Fruit fly (Drosophila melanogaster): ENCODE data around the gene Smg6.

Smg6 gene

DNA sequence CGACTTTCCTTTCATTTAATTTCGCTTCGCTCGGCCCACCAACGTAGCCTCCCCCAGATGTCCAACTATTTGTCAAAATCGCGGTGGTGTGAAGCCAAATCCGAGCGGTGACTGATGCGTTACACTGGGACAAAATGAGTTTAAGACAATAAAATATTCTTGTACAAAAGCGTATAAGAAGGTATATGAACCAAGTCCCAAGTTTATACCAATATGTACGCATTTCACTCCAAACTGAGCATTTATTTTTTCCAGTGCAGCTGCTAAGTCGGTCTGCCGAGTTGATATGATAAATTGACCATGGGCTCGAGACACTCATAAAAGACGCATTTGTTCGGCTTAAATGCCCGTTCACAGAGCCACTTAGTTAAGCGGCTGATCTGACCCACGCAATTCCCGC, 28.5 kb downstream of the Smg6 start (continued):
- TF ChIP-seq CG11247 (GFP tag; IDR thresholded peaks at IDR 0.05), result peak; percentile 49; the same call in 1 of the 2 replicates
- 0 out of 2 replicates have a peak, but pooled peaks have one; percentile 25 for TF ChIP-seq wor (GFP tag; IDR thresholded peaks at IDR 0.05)
- peak; percentile 26; the same call in 1 of the 3 replicates for TF ChIP-seq Mrtf (GFP tag; IDR thresholded peaks at IDR 0.05)
- TF ChIP-seq crc (GFP tag; optimal IDR thresholded peaks at IDR 0.05), result peak; percentile 21
- TF ChIP-seq sr (GFP tag; IDR thresholded peaks at IDR 0.05), result peak; percentile 58; the same call in 2 of the 3 replicates
- no peak for TF ChIP-seq abd-A (tag; optimal IDR thresholded peaks at IDR 0.05)
- TF ChIP-seq cas (GFP tag; IDR thresholded peaks at IDR 0.05), result no peak
- peak; percentile 62 for TF ChIP-seq CG7839 (tag; optimal IDR thresholded peaks at IDR 0.05)
- TF ChIP-seq CG12155 (GFP tag; optimal IDR thresholded peaks at IDR 0.05), result peak; percentile 30
- TF ChIP-seq Dbx (GFP tag; IDR thresholded peaks at IDR 0.05), result 0 out of 3 replicates have a peak, but pooled peaks have one; percentile 42
- TF ChIP-seq pan (optimal IDR thresholded peaks at IDR 0.05), result no peak
- TF ChIP-seq pan (GFP tag; optimal IDR thresholded peaks at IDR 0.05 in 1 of 2, IDR thresholded peaks at IDR 0.05 in 1 of 2), result peak in 1 of 2 experiments; percentile 66
- no peak for TF ChIP-seq CG7745 (tag; optimal IDR thresholded peaks at IDR 0.05)
- TF ChIP-seq al (GFP tag; IDR thresholded peaks at IDR 0.05), result peak; percentile 26; the same call in 1 of the 2 replicates
- TF ChIP-seq CG17829 (tag; optimal IDR thresholded peaks at IDR 0.05), result peak; percentile 33
- no peak for TF ChIP-seq CG12744 (GFP tag; optimal IDR thresholded peaks at IDR 0.05)
- no peak for TF ChIP-seq Hr78 (GFP tag; optimal IDR thresholded peaks at IDR 0.05)
- no peak for TF ChIP-seq ac (GFP tag; optimal IDR thresholded peaks at IDR 0.05)
- TF ChIP-seq CG6683 (GFP tag; optimal IDR thresholded peaks at IDR 0.05), result no peak
- TF ChIP-seq nau (GFP tag; optimal IDR thresholded peaks at IDR 0.05), result no peak
- TF ChIP-seq Xbp1 (GFP tag; optimal IDR thresholded peaks at IDR 0.05), result peak; percentile 72
- TF ChIP-seq CG16813 (GFP tag; IDR thresholded peaks at IDR 0.05; ENCODE audit: partially characterized antibody), result no peak
- peak; percentile 41 for TF ChIP-seq Atf-2 (GFP tag; optimal IDR thresholded peaks at IDR 0.05)
- TF ChIP-seq CG1024 (GFP tag; IDR thresholded peaks at IDR 0.05), result peak; percentile 72
- TF ChIP-seq cato (GFP tag; optimal IDR thresholded peaks at IDR 0.05; ENCODE audit: borderline replicate concordance), result peak; percentile 12
- TF ChIP-seq CG16863 (GFP tag; optimal IDR thresholded peaks at IDR 0.05), result peak; percentile 42
- TF ChIP-seq run (tag; optimal IDR thresholded peaks at IDR 0.05), result no peak
- no peak for TF ChIP-seq mld (GFP tag; IDR thresholded peaks at IDR 0.05; ENCODE audit: partially characterized antibody)
- TF ChIP-seq Dll (GFP tag; IDR thresholded peaks at IDR 0.05; ENCODE audit: partially characterized antibody), result no peak
- TF ChIP-seq CG17359 (tag; optimal IDR thresholded peaks at IDR 0.05), result peak; percentile 69
- TF ChIP-seq sima (GFP tag; optimal IDR thresholded peaks at IDR 0.05), result no peak
- TF ChIP-seq CG14050 (GFP tag; IDR thresholded peaks at IDR 0.05), result peak; percentile 60
- TF ChIP-seq CG8281 (tag; optimal IDR thresholded peaks at IDR 0.05), result peak; percentile 12
- peak; percentile 42 for TF ChIP-seq CG7786 (GFP tag; optimal IDR thresholded peaks at IDR 0.05)
- peak; percentile 31; the same call in 1 of the 2 replicates for TF ChIP-seq CG4730 (GFP tag; IDR thresholded peaks at IDR 0.05)
- TF ChIP-seq MTF-1 (GFP tag; optimal IDR thresholded peaks at IDR 0.05; ENCODE audit: borderline replicate concordance), result peak; percentile 8
- TF ChIP-seq CG5245 (GFP tag; optimal IDR thresholded peaks at IDR 0.05), result peak; percentile 54
- peak; percentile 39; the same call in 1 of the 2 replicates for TF ChIP-seq Nf-YA (GFP tag; IDR thresholded peaks at IDR 0.05)
- TF ChIP-seq gt (GFP tag; IDR thresholded peaks at IDR 0.05), result no peak
- TF ChIP-seq Dek (tag; optimal IDR thresholded peaks at IDR 0.05), result no peak
- TF ChIP-seq CG7928 (GFP tag; optimal IDR thresholded peaks at IDR 0.05), result no peak
- no peak for TF ChIP-seq CG2116 (GFP tag; optimal IDR thresholded peaks at IDR 0.05)
- peak; percentile 27 for TF ChIP-seq CHES-1-like (GFP tag; optimal IDR thresholded peaks at IDR 0.05)
- TF ChIP-seq ara (GFP tag; IDR thresholded peaks at IDR 0.05), result peak; percentile 47; the same call in 1 of the 2 replicates
- peak; percentile 52 for TF ChIP-seq CG12071 (GFP tag; optimal IDR thresholded peaks at IDR 0.05)
- no peak for TF ChIP-seq CG9797 (GFP tag; optimal IDR thresholded peaks at IDR 0.05)
- TF ChIP-seq ind (GFP tag; optimal IDR thresholded peaks at IDR 0.05), result peak; percentile 70
- TF ChIP-seq Mes4 (GFP tag; optimal IDR thresholded peaks at IDR 0.05), result peak; percentile 51
- TF ChIP-seq NK7.1 (GFP tag; optimal IDR thresholded peaks at IDR 0.05), result no peak
- TF ChIP-seq salm (tag; optimal IDR thresholded peaks at IDR 0.05), result no peak
- TF ChIP-seq Ravus (GFP tag; IDR thresholded peaks at IDR 0.05), result no peak

All from whole organism, embryonic.